Fruit fly (Drosophila melanogaster): ENCODE data around the gene ome.

ome gene

dm6 chr3L:14625568-14625996 lies 47.1 kb upstream of the ome start (continued):
- TF ChIP-seq nmo (GFP tag; optimal IDR thresholded peaks at IDR 0.05) (no peak), chif (GFP tag; optimal IDR thresholded peaks at IDR 0.05) (no peak), en (GFP tag; optimal IDR thresholded peaks at IDR 0.05) (no peak), Hand (GFP tag; optimal IDR thresholded peaks at IDR 0.05) (no peak), CG7271 (tag; optimal IDR thresholded peaks at IDR 0.05) (no peak), CG3726 (GFP tag; IDR thresholded peaks at IDR 0.05) (no peak), dimm (GFP tag; IDR thresholded peaks at IDR 0.05) (no peak), emc (GFP tag; optimal IDR thresholded peaks at IDR 0.05) (no peak), CG12155 (GFP tag; optimal IDR thresholded peaks at IDR 0.05) (no peak), CG14965 (GFP tag; optimal IDR thresholded peaks at IDR 0.05; ENCODE audit: borderline replicate concordance) (no peak), Xbp1 (GFP tag; optimal IDR thresholded peaks at IDR 0.05) (no peak), HmgZ (tag; optimal IDR thresholded peaks at IDR 0.05) (no peak), CG31224 (GFP tag; IDR thresholded peaks at IDR 0.05) (no peak), dan (GFP tag; IDR thresholded peaks at IDR 0.05) (no peak), CG2120 (GFP tag; optimal IDR thresholded peaks at IDR 0.05) (no peak), ap (GFP tag; IDR thresholded peaks at IDR 0.05) (no peak), Pdp1 (GFP tag; optimal IDR thresholded peaks at IDR 0.05) (no peak), slou (GFP tag; optimal IDR thresholded peaks at IDR 0.05) (no peak), seq (GFP tag; IDR thresholded peaks at IDR 0.05) (peak; percentile 30; the same call in 1 of the 2 replicates), Nf-YC (tag; optimal IDR thresholded peaks at IDR 0.05) (no peak), CG9215 (GFP tag; IDR thresholded peaks at IDR 0.05) (no peak), CG6689 (GFP tag; IDR thresholded peaks at IDR 0.05) (no peak), CG4424 (GFP tag; optimal IDR thresholded peaks at IDR 0.05) (no peak), CG3065 (GFP tag; optimal IDR thresholded peaks at IDR 0.05) (no peak), CG10979 (tag; optimal IDR thresholded peaks at IDR 0.05) (no peak), CG11504 (tag; optimal IDR thresholded peaks at IDR 0.05) (no peak), vnd (GFP tag; IDR thresholded peaks at IDR 0.05; ENCODE audit: partially characterized antibody) (no peak), kay (GFP tag; optimal IDR thresholded peaks at IDR 0.05) (no peak), CG13624 (GFP tag; optimal IDR thresholded peaks at IDR 0.05) (no peak), CkIIα-i1 (GFP tag; IDR thresholded peaks at IDR 0.05) (no peak), caup (GFP tag; optimal IDR thresholded peaks at IDR 0.05; ENCODE audit: severe bottlenecking) (no peak), bbx (GFP tag; IDR thresholded peaks at IDR 0.05; ENCODE audit: partially characterized antibody) (no peak), Bdp1 (GFP tag; optimal IDR thresholded peaks at IDR 0.05) (no peak), schlank (tag; optimal IDR thresholded peaks at IDR 0.05) (no peak), CG17361 (GFP tag; IDR thresholded peaks at IDR 0.05) (no peak), CG8388 (GFP tag; optimal IDR thresholded peaks at IDR 0.05) (no peak), kni (GFP tag; optimal IDR thresholded peaks at IDR 0.05) (peak; percentile 94), org-1 (GFP tag; optimal IDR thresholded peaks at IDR 0.05) (no peak), Opbp (GFP tag; IDR thresholded peaks at IDR 0.05; ENCODE audit: partially characterized antibody) (no peak), Drgx (GFP tag; IDR thresholded peaks at IDR 0.05) (no peak), lab (GFP tag; optimal IDR thresholded peaks at IDR 0.05) (no peak), TFAM (GFP tag; optimal IDR thresholded peaks at IDR 0.05) (no peak), D19B (GFP tag; optimal IDR thresholded peaks at IDR 0.05) (no peak), CG15479 (GFP tag; optimal IDR thresholded peaks at IDR 0.05) (no peak), CG2116 (GFP tag; optimal IDR thresholded peaks at IDR 0.05) (no peak), HLH3B (GFP tag; IDR thresholded peaks at IDR 0.05) (peak; percentile 11; the same call in 1 of the 2 replicates), Med (GFP tag) (peak; percentile 8), CG12942 (GFP tag; optimal IDR thresholded peaks at IDR 0.05) (no peak), Xrp1 (GFP tag; IDR thresholded peaks at IDR 0.05) (peak; percentile 29; the same call in 1 of the 2 replicates), hbn (GFP tag; IDR thresholded peaks at IDR 0.05; ENCODE audit: partially characterized antibody) (no peak), Awh (GFP tag; IDR thresholded peaks at IDR 0.05) (peak; percentile 87)

All from whole organism, embryonic.